Fruit fly (Drosophila melanogaster) whole organism, embryonic: ENCODE data around the gene CG2865.

ENCODE experiments used
- Asciz ChIP-seq: fragments of 200-800 bp; sonication (Bioruptor generic); optimal IDR thresholded peaks from 2 replicates; lab custom pipeline; 2017; ENCODE audit warnings: missing biosample characterization, mild to moderate bottlenecking, missing genetic modification characterization, missing genetic modification reagents
- Bteb2 ChIP-seq: fragments of 200-800 bp; sonication (Bioruptor generic); optimal IDR thresholded peaks from 2 replicates; lab custom pipeline; 2016; ENCODE audit warnings: missing biosample characterization, missing genetic modification characterization
- C15 ChIP-seq: fragments of 200-800 bp; sonication (Bioruptor generic); IDR thresholded peaks from 3 replicates; pipeline ENCODE4 v1.3.6; 2022; ENCODE audit warnings: missing biosample characterization, missing genetic modification characterization
- CG11093 ChIP-seq: fragments of 200-800 bp; sonication (Bioruptor generic); IDR thresholded peaks from 3 replicates; pipeline ENCODE4 v1.3.6; 2022; ENCODE audit warnings: missing biosample characterization, missing genetic modification characterization
- CG15011 ChIP-seq: fragments of 200-800 bp; sonication (Bioruptor generic); optimal IDR thresholded peaks from 3 replicates; lab custom pipeline; 2018; ENCODE audit warnings: missing biosample characterization, mild to moderate bottlenecking, missing genetic modification characterization
- CG1792 ChIP-seq: fragments of 200-800 bp; sonication (Bioruptor generic); optimal IDR thresholded peaks from 2 replicates; lab custom pipeline; 2016; ENCODE audit warnings: missing biosample characterization, missing genetic modification characterization
- CG3163 ChIP-seq: fragments of 200-800 bp; sonication (Bioruptor generic); optimal IDR thresholded peaks from 3 replicates; lab custom pipeline; 2016; ENCODE audit warnings: missing biosample characterization, missing genetic modification characterization
- CG33213 ChIP-seq: fragments of 200-800 bp; sonication (Bioruptor generic); optimal IDR thresholded peaks from 3 replicates; lab custom pipeline; 2016; ENCODE audit warnings: missing biosample characterization, missing genetic modification characterization
- CG4360 ChIP-seq: fragments of 200-800 bp; sonication (Bioruptor generic); IDR thresholded peaks from 2 replicates; pipeline ENCODE4 v1.3.6; 2022; ENCODE audit warnings: missing biosample characterization, missing genetic modification characterization
- CG4424 ChIP-seq: fragments of 200-800 bp; sonication (Bioruptor generic); optimal IDR thresholded peaks from 3 replicates; lab custom pipeline; 2016; ENCODE audit warnings: missing biosample characterization, missing genetic modification characterization
- CG4707 ChIP-seq: fragments of 200-800 bp; sonication (Bioruptor generic); optimal IDR thresholded peaks from 2 replicates; lab custom pipeline; 2018; ENCODE audit warnings: missing biosample characterization, mild to moderate bottlenecking, missing genetic modification characterization, moderate library complexity
- CG4730 ChIP-seq: fragments of 200-800 bp; sonication (Bioruptor generic); IDR thresholded peaks from 2 replicates; pipeline ENCODE4 v1.3.6; 2022; ENCODE audit warnings: missing biosample characterization, missing genetic modification characterization
- CG5180 ChIP-seq: fragments of 200-800 bp; sonication (Bioruptor generic); optimal IDR thresholded peaks from 3 replicates; lab custom pipeline; 2017; ENCODE audit warnings: missing biosample characterization, missing genetic modification characterization, mild to moderate bottlenecking, moderate library complexity, missing genetic modification reagents
- CG5953 ChIP-seq: fragments of 200-800 bp; sonication (Bioruptor generic); IDR thresholded peaks from 2 replicates; pipeline ENCODE4 v1.3.6; 2022; ENCODE audit warnings: missing biosample characterization, missing genetic modification characterization
- CG6689 ChIP-seq: fragments of 200-800 bp; sonication (Bioruptor generic); IDR thresholded peaks from 2 replicates; pipeline ENCODE4 v1.3.6; 2022; ENCODE audit warnings: missing biosample characterization, missing genetic modification characterization
- CG6813 ChIP-seq: fragments of 200-800 bp; sonication (Bioruptor generic); optimal IDR thresholded peaks from 2 replicates; lab custom pipeline; 2017; ENCODE audit warnings: missing biosample characterization, missing genetic modification characterization, mild to moderate bottlenecking, moderate library complexity, missing genetic modification reagents
- Kr ChIP-seq: fragments of 200-800 bp; sonication (Bioruptor generic); optimal IDR thresholded peaks from 2 replicates; lab custom pipeline; 2017; ENCODE audit warnings: missing biosample characterization, mild to moderate bottlenecking, missing genetic modification characterization
- Med ChIP-seq: fragments of 200-800 bp; sonication (Bioruptor generic); peaks from one replicate; lab custom pipeline; 2016; ENCODE audit warnings: missing biosample characterization, missing genetic modification characterization, mild to moderate bottlenecking, inconsistent platforms, moderate library complexity
- Meics ChIP-seq: fragments of 200-800 bp; sonication (Bioruptor generic); optimal IDR thresholded peaks from 2 replicates; lab custom pipeline; 2017; ENCODE audit warnings: missing biosample characterization, mild to moderate bottlenecking, missing genetic modification characterization
- Mrtf ChIP-seq: fragments of 200-800 bp; sonication (Bioruptor generic); IDR thresholded peaks from 3 replicates; pipeline ENCODE4 v1.3.6; 2022; ENCODE audit warnings: missing biosample characterization, missing genetic modification characterization
- NC2β ChIP-seq: fragments of 200-800 bp; sonication (Bioruptor generic); optimal IDR thresholded peaks from 2 replicates; lab custom pipeline; 2016; ENCODE audit warnings: missing biosample characterization, missing genetic modification characterization
- Poxn ChIP-seq: fragments of 200-800 bp; sonication (Bioruptor generic); IDR thresholded peaks from 2 replicates; pipeline ENCODE4 v1.3.6; 2022; ENCODE audit warnings: missing biosample characterization, missing genetic modification characterization
- Sox100B ChIP-seq: fragments of 200-800 bp; sonication (Bioruptor generic); optimal IDR thresholded peaks from 3 replicates; lab custom pipeline; 2018; ENCODE audit warnings: missing biosample characterization, mild to moderate bottlenecking, missing genetic modification characterization
- Trl ChIP-seq, 3 experiments: fragments of >200 bp in 2 of 3; fragments of 200-800 bp in 1 of 3; sonication (Bioruptor generic) in 1 of 3; optimal IDR thresholded peaks; 2 replicates in 1 of 3; 3 replicates in 2 of 3; lab custom pipeline; 2016 to 2017; ENCODE audit warnings: missing biosample characterization in 1 of 3, missing genetic modification characterization in 1 of 3
- Usf ChIP-seq: fragments of 200-800 bp; sonication (Bioruptor generic); optimal IDR thresholded peaks from 2 replicates; lab custom pipeline; 2017; ENCODE audit warnings: missing genotype, missing biosample characterization, missing genetic modification characterization
- ac ChIP-seq: fragments of 200-800 bp; sonication (Bioruptor generic); optimal IDR thresholded peaks from 3 replicates; lab custom pipeline; 2017; ENCODE audit warnings: missing biosample characterization, mild to moderate bottlenecking, missing genetic modification characterization
- br ChIP-seq: fragments of >200 bp; optimal IDR thresholded peaks from 2 replicates; lab custom pipeline; 2017
- bsh ChIP-seq, 2 experiments: fragments of 200-800 bp; sonication (Bioruptor generic); optimal IDR thresholded peaks; 2 replicates each; lab custom pipeline; 2017 to 2018; ENCODE audit warnings: mild to moderate bottlenecking in 2 of 2, missing biosample characterization in 2 of 2, missing genetic modification characterization in 2 of 2, moderate library complexity in 1 of 2
- cg ChIP-seq: fragments of 200-800 bp; sonication (Bioruptor generic); optimal IDR thresholded peaks from 3 replicates; lab custom pipeline; 2019; ENCODE audit warnings: missing biosample characterization, mild to moderate bottlenecking, missing genetic modification characterization, moderate library complexity
- chm ChIP-seq: fragments of 200-800 bp; sonication (Bioruptor generic); IDR thresholded peaks from 2 replicates; pipeline ENCODE4 v1.3.6; 2022; ENCODE audit warnings: missing biosample characterization, missing genetic modification characterization
- crc ChIP-seq: fragments of 200-800 bp; sonication (Bioruptor generic); optimal IDR thresholded peaks from 2 replicates; lab custom pipeline; 2016; ENCODE audit warnings: missing biosample characterization, missing genetic modification characterization
- croc ChIP-seq: fragments of 200-800 bp; sonication (Bioruptor generic); conservative IDR thresholded peaks from 3 replicates; pipeline ENCODE4 v1.3.6; 2022; ENCODE audit warnings: missing biosample characterization, missing genetic modification characterization
- crol ChIP-seq: fragments of 200-800 bp; sonication (Bioruptor generic); IDR thresholded peaks from 2 replicates; pipeline ENCODE4 v1.3.6; 2022; ENCODE audit warnings: missing biosample characterization, missing genetic modification characterization
- dpn ChIP-seq, 2 experiments: fragments of 200-800 bp; sonication (Bioruptor generic); optimal IDR thresholded peaks; 3 replicates each; lab custom pipeline; 2016; ENCODE audit warnings: missing biosample characterization in 2 of 2, missing genetic modification characterization in 2 of 2
- eve ChIP-seq, 2 experiments: fragments of >200 bp; optimal IDR thresholded peaks; 2 replicates each; lab custom pipeline; 2017; ENCODE audit warnings: missing biosample characterization in 2 of 2, missing genetic modification characterization in 2 of 2
- gce ChIP-seq: fragments of 200-800 bp; sonication (Bioruptor generic); IDR thresholded peaks from 3 replicates; pipeline ENCODE4 v1.3.6; 2022; ENCODE audit warnings: missing biosample characterization, missing genetic modification characterization
- gem ChIP-seq: fragments of 200-800 bp; sonication (Bioruptor generic); optimal IDR thresholded peaks from 2 replicates; lab custom pipeline; 2019; ENCODE audit warnings: missing biosample characterization, mild to moderate bottlenecking, missing genetic modification characterization, moderate library complexity
- gfzf ChIP-seq: fragments of 200-800 bp; sonication (Bioruptor generic); optimal IDR thresholded peaks from 2 replicates; lab custom pipeline; 2016; ENCODE audit warnings: missing biosample characterization, mild to moderate bottlenecking, missing genetic modification characterization, moderate library complexity
- lab ChIP-seq: fragments of 200-800 bp; sonication (Bioruptor generic); optimal IDR thresholded peaks from 3 replicates; lab custom pipeline; 2017; ENCODE audit warnings: missing biosample characterization, missing genetic modification characterization, mild to moderate bottlenecking, moderate library complexity, missing genetic modification reagents
- pb ChIP-seq: fragments of 200-800 bp; sonication (Bioruptor generic); optimal IDR thresholded peaks from 3 replicates; lab custom pipeline; 2016; ENCODE audit warnings: missing biosample characterization, missing genetic modification characterization
- sc ChIP-seq, 3 experiments: fragments of >200 bp in 2 of 3; fragments of 200-800 bp in 1 of 3; sonication (Bioruptor generic) in 1 of 3; optimal IDR thresholded peaks; 2 replicates in 2 of 3; 3 replicates in 1 of 3; lab custom pipeline; 2017; ENCODE audit warnings: mild to moderate bottlenecking in 1 of 3, missing biosample characterization in 1 of 3, missing genetic modification characterization in 1 of 3, missing genetic modification reagents in 1 of 3
- z ChIP-seq: fragments of 200-800 bp; sonication (Bioruptor generic); IDR thresholded peaks from 3 replicates; pipeline ENCODE4 v1.3.6; 2022; ENCODE audit warnings: missing biosample characterization, missing genetic modification characterization

The CG2865 gene

DNA sequence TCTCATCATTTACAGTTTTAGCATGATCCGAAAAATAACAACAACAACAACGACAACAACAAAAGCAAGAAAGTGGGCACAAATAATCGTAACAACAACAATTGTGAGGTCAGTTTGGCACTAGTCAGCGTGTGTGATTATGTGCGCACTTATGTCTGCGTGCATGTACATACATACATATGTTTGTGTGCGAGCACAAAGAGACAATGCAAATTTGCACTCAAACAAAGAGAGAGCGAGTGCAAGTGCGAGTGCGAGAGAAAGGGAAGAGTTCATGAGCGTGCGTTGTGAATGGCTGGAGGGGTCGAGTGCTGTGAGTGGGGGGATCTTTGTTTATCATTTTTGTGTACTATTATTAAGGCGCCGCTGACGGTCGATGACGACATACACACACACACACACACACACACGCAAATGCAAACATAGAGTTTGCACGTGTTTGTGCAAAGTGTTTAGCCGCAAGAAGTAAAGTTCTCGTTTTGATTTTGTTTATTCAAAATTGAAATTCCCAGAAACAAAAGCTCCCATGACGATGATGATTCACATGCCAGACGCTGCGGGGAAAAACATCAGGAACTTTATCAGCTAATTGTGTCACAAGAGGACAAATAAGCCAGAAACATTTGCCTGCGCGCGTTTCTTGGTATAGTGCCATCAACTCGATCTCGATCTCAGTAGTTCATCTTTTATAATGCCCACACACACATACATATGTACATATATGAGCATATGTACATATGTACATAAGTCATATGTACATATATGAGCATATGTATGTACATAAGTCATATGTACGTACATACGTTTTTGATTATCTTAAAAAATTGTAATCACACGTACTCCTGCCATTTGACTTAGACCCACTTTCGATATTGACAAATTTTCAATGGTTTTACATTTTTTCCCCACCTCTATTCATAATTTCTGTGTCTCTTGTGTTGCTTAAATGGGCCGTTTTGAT lies 1.5 kb upstream of the CG2865 start (continued):
- TF ChIP-seq CG3163 (GFP tag; lab: Kevin White, UChicago) (peak; percentile 69), bsh (GFP tag; optimal IDR thresholded peaks at IDR 0.05; lab: Kevin White, UChicago) (peak in 1 of 2 experiments; percentile 29), eve (GFP tag; optimal IDR thresholded peaks at IDR 0.05; lab: Kevin White, UChicago) (peak in 1 of 2 experiments; percentile 81), CG6689 (peak; percentile 19; the same call in 1 of the 2 replicates), dpn (GFP tag; optimal IDR thresholded peaks at IDR 0.05; lab: Kevin White, UChicago) (peak in 1 of 2 experiments; percentile 24), CG15011 (peak; percentile 1), gce (GFP tag; lab: Robert Waterston, UW) (peak; percentile 76; the same call in 1 of the 3 replicates), Meics (GFP tag; lab: Kevin White, UChicago) (peak; percentile 21), Trl (optimal IDR thresholded peaks at IDR 0.05; lab: Kevin White, UChicago) (peak; percentile 47 to 59), Trl (GFP tag; optimal IDR thresholded peaks at IDR 0.05; lab: Kevin White, UChicago) (peak; percentile 63), Usf (no peak), Bteb2 (no peak), CG5953 (GFP tag; lab: Robert Waterston, UW) (0 out of 2 replicates have a peak, but pooled peaks have one; percentile 8), Mrtf (GFP tag; lab: Robert Waterston, UW) (no peak), Poxn (no peak), CG1792 (GFP tag; lab: Kevin White, UChicago) (peak; percentile 35), br (lab: Kevin White, UChicago) (no peak), Sox100B (GFP tag; lab: Kevin White, UChicago) (peak; percentile 3), lab (GFP tag; lab: Kevin White, UChicago) (peak; percentile 4), Kr (GFP tag; lab: Kevin White, UChicago) (peak; percentile 41), CG4707 (peak; percentile 58), gem (tag; lab: Kevin White, UChicago) (peak; percentile 25), CG11093 (GFP tag; lab: Robert Waterston, UW) (no peak), ac (peak; percentile 5), CG4360 (GFP tag; lab: Robert Waterston, UW) (peak; percentile 85), CG4730 (GFP tag; lab: Robert Waterston, UW) (no peak), Med (GFP tag; lab: Kevin White, UChicago) (peak; percentile 89), sc (optimal IDR thresholded peaks at IDR 0.05; lab: Kevin White, UChicago) (no peak), sc (GFP tag; optimal IDR thresholded peaks at IDR 0.05; lab: Kevin White, UChicago) (peak; percentile 15), NC2β (GFP tag; lab: Kevin White, UChicago) (peak; percentile 19), z (peak; percentile 92), CG6813 (GFP tag; lab: Kevin White, UChicago) (peak; percentile 9), C15 (GFP tag; lab: Robert Waterston, UW) (no peak), CG33213 (GFP tag; lab: Kevin White, UChicago) (no peak), Asciz (GFP tag; lab: Kevin White, UChicago) (peak; percentile 11), crc (GFP tag; lab: Kevin White, UChicago) (no peak)

DNA sequence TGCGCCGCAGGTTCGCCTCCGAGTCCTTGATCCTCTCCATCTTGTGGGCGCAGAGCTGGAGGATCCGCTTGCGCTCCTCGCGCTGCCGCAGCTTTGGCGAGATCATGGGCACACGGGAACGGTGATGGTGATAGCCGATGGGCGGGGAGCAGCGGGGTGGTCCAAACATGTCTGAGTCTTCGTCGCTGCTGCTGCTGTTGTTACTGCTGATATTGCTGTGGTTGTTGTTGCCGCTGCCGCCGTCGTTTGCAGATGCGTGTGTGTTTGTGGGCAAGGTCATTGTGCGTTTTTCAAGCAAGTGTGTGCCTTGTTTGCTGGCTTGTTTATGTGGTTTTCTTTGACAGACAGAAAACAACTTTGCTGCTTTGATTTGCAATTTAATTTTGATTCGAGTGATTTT lies 801 bp downstream of the CG2865 start:
- no peak for TF ChIP-seq CG4424 (GFP tag; lab: Kevin White, UChicago)
- TF ChIP-seq chm: 0 out of 2 replicates have a peak, but pooled peaks have one; percentile 12
- peak; percentile 47 for TF ChIP-seq CG5180 (GFP tag; lab: Kevin White, UChicago)
- TF ChIP-seq gfzf (GFP tag; lab: Kevin White, UChicago): no peak
- TF ChIP-seq croc (GFP tag; lab: Robert Waterston, UW): no peak
- peak; percentile 17 for TF ChIP-seq cg (GFP tag; lab: Kevin White, UChicago)
- peak; percentile 56 for TF ChIP-seq crol (GFP tag; lab: Robert Waterston, UW)
- peak; percentile 81 for TF ChIP-seq CG4360 (GFP tag; lab: Robert Waterston, UW)
- TF ChIP-seq pb: no peak
